Fruit fly (Drosophila melanogaster) whole organism, embryonic: ENCODE results near the gene Gga.

Experiments
- Bteb2 ChIP-seq: fragments of 200-800 bp; sonication (Bioruptor generic); optimal IDR thresholded peaks from 2 replicates; lab custom pipeline; 2016; ENCODE audit warnings: missing biosample characterization, missing genetic modification characterization
- CG10543 ChIP-seq: fragments of 200-800 bp; sonication (Bioruptor generic); optimal IDR thresholded peaks from 3 replicates; lab custom pipeline; 2017; ENCODE audit warnings: missing biosample characterization, mild to moderate bottlenecking, missing genetic modification characterization, moderate library complexity
- CG11398 ChIP-seq: fragments of 200-800 bp; sonication (Bioruptor generic); optimal IDR thresholded peaks from 2 replicates; lab custom pipeline; 2016; ENCODE audit warnings: missing biosample characterization, missing genetic modification characterization
- CG11723 ChIP-seq: fragments of 200-800 bp; sonication (Bioruptor generic); optimal IDR thresholded peaks from 2 replicates; lab custom pipeline; 2017; ENCODE audit warnings: missing biosample characterization, mild to moderate bottlenecking, missing genetic modification characterization
- CG13123 ChIP-seq: fragments of 200-800 bp; sonication (Bioruptor generic); optimal IDR thresholded peaks from 2 replicates; lab custom pipeline; 2016; ENCODE audit warnings: missing biosample characterization, missing genetic modification characterization
- CG14860 ChIP-seq: fragments of 200-800 bp; sonication (Bioruptor generic); IDR thresholded peaks from 3 replicates; pipeline ENCODE4 v1.3.6; 2022; ENCODE audit warnings: missing biosample characterization, missing genetic modification characterization; ENCODE audit not compliant: partially characterized antibody
- CG14965 ChIP-seq: fragments of 200-800 bp; sonication (Bioruptor generic); optimal IDR thresholded peaks from 2 replicates; lab custom pipeline; 2016; ENCODE audit warnings: missing biosample characterization, missing genetic modification characterization, borderline replicate concordance
- CG17328 ChIP-seq: fragments of 200-800 bp; sonication (Bioruptor generic); IDR thresholded peaks from 2 replicates; pipeline ENCODE4 v1.3.6; 2022; ENCODE audit warnings: missing biosample characterization, missing genetic modification characterization
- CG1792 ChIP-seq: fragments of 200-800 bp; sonication (Bioruptor generic); optimal IDR thresholded peaks from 2 replicates; lab custom pipeline; 2016; ENCODE audit warnings: missing biosample characterization, missing genetic modification characterization
- CG2202 ChIP-seq: fragments of 200-800 bp; sonication (Bioruptor generic); optimal IDR thresholded peaks from 2 replicates; lab custom pipeline; 2018; ENCODE audit warnings: missing biosample characterization, mild to moderate bottlenecking, missing genetic modification characterization
- CG3065 ChIP-seq: fragments of 200-800 bp; sonication (Bioruptor generic); optimal IDR thresholded peaks from 2 replicates; lab custom pipeline; 2016; ENCODE audit warnings: missing biosample characterization, missing genetic modification characterization
- CG31441 ChIP-seq: fragments of 200-800 bp; sonication (Bioruptor generic); IDR thresholded peaks from 2 replicates; pipeline ENCODE4 v1.3.6; 2022; ENCODE audit warnings: missing biosample characterization, missing genetic modification characterization
- CG3726 ChIP-seq: fragments of 200-800 bp; sonication (Bioruptor generic); IDR thresholded peaks from 3 replicates; pipeline ENCODE4, ENCODE4 v1.3.6; 2022; ENCODE audit warnings: missing biosample characterization, missing genetic modification characterization
- CG6654 ChIP-seq: fragments of 200-800 bp; sonication (Bioruptor generic); optimal IDR thresholded peaks from 2 replicates; lab custom pipeline; 2017; ENCODE audit warnings: missing biosample characterization, mild to moderate bottlenecking, missing genetic modification characterization
- CG7271 ChIP-seq: fragments of 200-800 bp; sonication (Bioruptor generic); optimal IDR thresholded peaks from 2 replicates; lab custom pipeline; 2018; ENCODE audit warnings: missing biosample characterization, mild to moderate bottlenecking, missing genetic modification characterization, moderate library complexity
- CG7372 ChIP-seq: fragments of 200-800 bp; sonication (Bioruptor generic); IDR thresholded peaks from 2 replicates; pipeline ENCODE4 v1.3.6; 2022; ENCODE audit warnings: missing biosample characterization, missing genetic modification characterization
- CG7786 ChIP-seq: fragments of 200-800 bp; sonication (Bioruptor generic); optimal IDR thresholded peaks from 2 replicates; lab custom pipeline; 2016; ENCODE audit warnings: missing biosample characterization, missing genetic modification characterization
- CG9727 ChIP-seq: fragments of 200-800 bp; sonication (Bioruptor generic); optimal IDR thresholded peaks from 3 replicates; lab custom pipeline; 2017; ENCODE audit warnings: missing biosample characterization, mild to moderate bottlenecking, missing genetic modification characterization
- D ChIP-seq, 2 experiments: fragments of 200-800 bp in 1 of 2; fragments of >200 bp in 1 of 2; sonication (Bioruptor generic) in 1 of 2; optimal IDR thresholded peaks; 2 replicates in 1 of 2; 3 replicates in 1 of 2; lab custom pipeline; 2017; ENCODE audit warnings: mild to moderate bottlenecking in 1 of 2, missing biosample characterization in 1 of 2, missing genetic modification characterization in 1 of 2, missing genetic modification reagents in 1 of 2
- Dip3 ChIP-seq: fragments of 200-800 bp; sonication (Bioruptor generic); optimal IDR thresholded peaks from 3 replicates; lab custom pipeline; 2016; ENCODE audit warnings: missing biosample characterization, missing genetic modification characterization
- Drgx ChIP-seq: fragments of 200-800 bp; sonication (Bioruptor generic); IDR thresholded peaks from 2 replicates; pipeline ENCODE4 v1.3.6; 2022; ENCODE audit warnings: missing biosample characterization, missing genetic modification characterization
- E2f2 ChIP-seq: fragments of 200-800 bp; sonication (Bioruptor generic); IDR thresholded peaks from 2 replicates; pipeline ENCODE4 v1.3.6; 2022; ENCODE audit warnings: missing biosample characterization, missing genetic modification characterization
- Elba2 ChIP-seq: fragments of 200-800 bp; sonication (Bioruptor generic); optimal IDR thresholded peaks from 3 replicates; lab custom pipeline; 2016; ENCODE audit warnings: missing biosample characterization, missing genetic modification characterization
- Hand ChIP-seq: fragments of 200-800 bp; sonication (Bioruptor generic); optimal IDR thresholded peaks from 2 replicates; lab custom pipeline; 2017; ENCODE audit warnings: mild to moderate bottlenecking, missing biosample characterization, missing genetic modification reagents, missing genetic modification characterization
- HmgD ChIP-seq: fragments of 200-800 bp; sonication (Bioruptor generic); optimal IDR thresholded peaks from 3 replicates; lab custom pipeline; 2016; ENCODE audit warnings: missing biosample characterization, missing genetic modification characterization
- Kr ChIP-seq: fragments of 200-800 bp; sonication (Bioruptor generic); optimal IDR thresholded peaks from 2 replicates; lab custom pipeline; 2017; ENCODE audit warnings: missing biosample characterization, mild to moderate bottlenecking, missing genetic modification characterization
- MTF-1 ChIP-seq: fragments of 200-800 bp; sonication (Bioruptor generic); optimal IDR thresholded peaks from 2 replicates; lab custom pipeline; 2018; ENCODE audit warnings: missing biosample characterization, mild to moderate bottlenecking, missing genetic modification characterization, borderline replicate concordance
- Mad ChIP-seq: fragments of 200-800 bp; sonication (Bioruptor generic); optimal IDR thresholded peaks from 2 replicates; lab custom pipeline; 2016; ENCODE audit warnings: missing biosample characterization, missing genetic modification characterization
- Myb ChIP-seq: fragments of 200-800 bp; sonication (Bioruptor generic); optimal IDR thresholded peaks from 2 replicates; lab custom pipeline; 2016; ENCODE audit warnings: missing biosample characterization, missing genetic modification characterization
- Sin3A ChIP-seq: fragments of >200 bp; optimal IDR thresholded peaks from 2 replicates; lab custom pipeline; 2018
- Trl ChIP-seq, 3 experiments: fragments of >200 bp in 2 of 3; fragments of 200-800 bp in 1 of 3; sonication (Bioruptor generic) in 1 of 3; optimal IDR thresholded peaks; 2 replicates in 1 of 3; 3 replicates in 2 of 3; lab custom pipeline; 2016 to 2017; ENCODE audit warnings: missing biosample characterization in 1 of 3, missing genetic modification characterization in 1 of 3
- aop ChIP-seq: fragments of 200-800 bp; sonication (Bioruptor generic); IDR thresholded peaks from 2 replicates; pipeline ENCODE4 v1.3.6; 2022; ENCODE audit warnings: missing biosample characterization, missing genetic modification characterization
- ap ChIP-seq: fragments of 200-800 bp; sonication (Bioruptor generic); IDR thresholded peaks from 2 replicates; pipeline ENCODE4 v1.3.6; 2022; ENCODE audit warnings: missing biosample characterization, missing genetic modification characterization
- bcd ChIP-seq: fragments of 200-800 bp; sonication (Bioruptor generic); optimal IDR thresholded peaks from 2 replicates; lab custom pipeline; 2017; ENCODE audit warnings: missing biosample characterization, mild to moderate bottlenecking, missing genetic modification characterization
- cwo ChIP-seq: fragments of 200-800 bp; sonication (Bioruptor generic); optimal IDR thresholded peaks from 3 replicates; lab custom pipeline; 2017; ENCODE audit warnings: missing biosample characterization, missing genetic modification characterization, mild to moderate bottlenecking, moderate library complexity, missing genetic modification reagents
- esg ChIP-seq: fragments of 200-800 bp; sonication (Bioruptor generic); conservative IDR thresholded peaks from 2 replicates; pipeline ENCODE4 v1.3.6; 2022; ENCODE audit warnings: missing biosample characterization, missing genetic modification characterization
- grn ChIP-seq: fragments of 200-800 bp; sonication (Bioruptor generic); optimal IDR thresholded peaks from 3 replicates; lab custom pipeline; 2017; ENCODE audit warnings: missing biosample characterization, missing genetic modification characterization
- gt ChIP-seq: fragments of 200-800 bp; sonication (Bioruptor generic); IDR thresholded peaks from 2 replicates; pipeline ENCODE4 v1.3.6; 2022; ENCODE audit warnings: missing biosample characterization, missing genetic modification characterization
- hbn ChIP-seq: fragments of 200-800 bp; sonication (Bioruptor generic); IDR thresholded peaks from 2 replicates; pipeline ENCODE4 v1.3.6; 2022; ENCODE audit warnings: missing biosample characterization, missing genetic modification characterization; ENCODE audit not compliant: partially characterized antibody
- hth ChIP-seq: fragments of >200 bp; optimal IDR thresholded peaks from 2 replicates; lab custom pipeline; 2017; ENCODE audit warnings: inconsistent platforms
- inv ChIP-seq: fragments of 200-800 bp; sonication (Bioruptor generic); IDR thresholded peaks from 2 replicates; pipeline ENCODE4 v1.3.6; 2022; ENCODE audit warnings: missing biosample characterization, missing genetic modification characterization; ENCODE audit not compliant: partially characterized antibody
- lilli ChIP-seq: fragments of 200-800 bp; sonication (Bioruptor generic); optimal IDR thresholded peaks from 3 replicates; lab custom pipeline; 2016; ENCODE audit warnings: missing biosample characterization, missing genetic modification characterization
- mam ChIP-seq: fragments of 200-800 bp; sonication (Bioruptor generic); optimal IDR thresholded peaks from 3 replicates; lab custom pipeline; 2016; ENCODE audit warnings: missing biosample characterization, missing genetic modification characterization
- mirr ChIP-seq: fragments of 200-800 bp; sonication (Bioruptor generic); optimal IDR thresholded peaks from 3 replicates; lab custom pipeline; 2018; ENCODE audit warnings: missing biosample characterization, mild to moderate bottlenecking, missing genetic modification characterization
- odd ChIP-seq: fragments of 200-800 bp; sonication (Bioruptor generic); optimal IDR thresholded peaks from 2 replicates; lab custom pipeline; 2017; ENCODE audit warnings: missing biosample characterization, mild to moderate bottlenecking, missing genetic modification characterization
- salm ChIP-seq: fragments of 200-800 bp; sonication (Bioruptor generic); optimal IDR thresholded peaks from 2 replicates; lab custom pipeline; 2018; ENCODE audit warnings: missing biosample characterization, mild to moderate bottlenecking, missing genetic modification characterization
- stwl ChIP-seq: fragments of 200-800 bp; sonication (Bioruptor generic); optimal IDR thresholded peaks from 3 replicates; lab custom pipeline; 2018; ENCODE audit warnings: missing biosample characterization, mild to moderate bottlenecking, missing genetic modification characterization, moderate library complexity
- tap ChIP-seq: fragments of 200-800 bp; optimal IDR thresholded peaks from 3 replicates; lab custom pipeline; 2019; ENCODE audit warnings: missing biosample characterization, mild to moderate bottlenecking, missing genetic modification characterization, moderate library complexity
- z ChIP-seq: fragments of 200-800 bp; sonication (Bioruptor generic); IDR thresholded peaks from 3 replicates; pipeline ENCODE4 v1.3.6; 2022; ENCODE audit warnings: missing biosample characterization, missing genetic modification characterization

Gga gene

DNA sequence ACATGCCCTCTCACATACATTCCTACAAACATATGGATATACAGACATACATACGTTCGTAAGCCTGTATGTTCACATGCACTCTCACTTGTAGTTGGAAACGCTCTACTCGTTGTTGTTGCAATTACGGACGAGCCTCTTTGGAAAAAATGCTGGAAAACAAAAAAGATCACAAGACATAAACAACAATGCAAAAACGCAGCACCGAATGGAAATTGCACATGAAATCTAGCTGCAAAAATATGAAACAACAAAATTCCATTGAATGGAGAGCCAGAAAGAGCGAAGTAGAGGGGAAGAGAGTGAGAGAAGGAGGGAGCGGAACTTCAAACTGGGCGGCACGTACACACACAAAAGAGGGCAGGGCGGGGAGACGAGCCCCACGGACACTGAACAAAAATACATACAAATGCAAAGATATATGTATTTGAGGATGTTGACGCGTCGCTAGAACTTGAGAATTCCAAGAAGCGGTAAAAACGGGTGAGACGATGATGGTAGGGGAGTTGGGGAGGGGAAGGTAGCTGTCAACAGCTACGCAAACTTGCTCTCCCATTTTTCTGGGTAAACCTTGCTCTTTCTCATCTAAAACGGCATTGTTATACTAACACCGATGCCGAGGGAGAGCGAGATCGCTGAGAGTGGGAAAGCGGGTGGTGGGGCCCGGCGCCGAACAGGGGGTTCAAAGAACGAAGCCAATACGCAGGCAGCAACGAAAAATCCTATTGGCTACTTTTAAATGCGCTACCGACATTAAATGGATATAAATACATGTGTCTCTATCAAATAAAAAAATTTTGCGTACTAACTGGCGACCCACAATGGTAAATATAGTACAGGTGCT, 16.5 kb upstream of the Gga start (continued):
- TF ChIP-seq Bteb2 (no peak), odd (GFP tag; lab: Kevin White, UChicago) (no peak), Sin3A (lab: Kevin White, UChicago) (no peak), lilli (GFP tag; lab: Kevin White, UChicago) (no peak), CG3726 (GFP tag; lab: Robert Waterston, UW) (no peak), tap (peak; percentile 27), CG6654 (GFP tag; lab: Kevin White, UChicago) (peak; percentile 6), grn (GFP tag; lab: Kevin White, UChicago) (no peak), z (GFP tag; lab: Robert Waterston, UW) (peak; percentile 79), CG14860 (no peak), Drgx (peak; percentile 51), MTF-1 (GFP tag; lab: Kevin White, UChicago) (peak; percentile 17), CG10543 (peak; percentile 82), Mad (GFP tag; lab: Kevin White, UChicago) (no peak), CG9727 (GFP tag; lab: Kevin White, UChicago) (no peak), Elba2 (GFP tag; lab: Kevin White, UChicago) (no peak), HmgD (GFP tag; lab: Kevin White, UChicago) (peak; percentile 30), Dip3 (no peak), CG14965 (GFP tag; lab: Kevin White, UChicago) (no peak), CG31441 (no peak), hth (lab: Kevin White, UChicago) (no peak), CG1792 (no peak), hbn (no peak), Hand (GFP tag; lab: Kevin White, UChicago) (peak; percentile 12), aop (GFP tag; lab: Robert Waterston, UW) (0 out of 2 replicates have a peak, but pooled peaks have one; percentile 37), CG2202 (tag; lab: Kevin White, UChicago) (no peak), CG13123 (GFP tag; lab: Kevin White, UChicago) (no peak), Myb (GFP tag; lab: Kevin White, UChicago) (no peak), D (optimal IDR thresholded peaks at IDR 0.05; lab: Kevin White, UChicago) (no peak), D (GFP tag; optimal IDR thresholded peaks at IDR 0.05; lab: Kevin White, UChicago) (no peak), mam (peak; percentile 21), Trl (optimal IDR thresholded peaks at IDR 0.05; lab: Kevin White, UChicago) (peak; percentile 69 to 91), Trl (GFP tag; optimal IDR thresholded peaks at IDR 0.05; lab: Kevin White, UChicago) (no peak), Kr (GFP tag; lab: Kevin White, UChicago) (no peak), CG17328 (no peak), cwo (GFP tag; lab: Kevin White, UChicago) (peak; percentile 27), salm (tag; lab: Kevin White, UChicago) (no peak), E2f2 (GFP tag; lab: Robert Waterston, UW) (no peak), CG7786 (GFP tag; lab: Kevin White, UChicago) (no peak), bcd (GFP tag; lab: Kevin White, UChicago) (peak; percentile 48), ap (GFP tag; lab: Robert Waterston, UW) (no peak), stwl (no peak), CG3065 (GFP tag; lab: Kevin White, UChicago) (no peak), inv (no peak), gt (GFP tag; lab: Robert Waterston, UW) (no peak), CG11398 (peak; percentile 45), esg (GFP tag; lab: Robert Waterston, UW) (peak; percentile 35; the same call in 1 of the 2 replicates), CG7271 (tag; lab: Kevin White, UChicago) (no peak), mirr (GFP tag; lab: Kevin White, UChicago) (peak; percentile 85), CG7372 (no peak), CG11723 (GFP tag; lab: Kevin White, UChicago) (no peak)
